Worm (Caenorhabditis elegans) whole organism, young adult: ENCODE results near the gene C40A11.2.

Experiments
- B0261.1 ChIP-seq: sonication (generic microtip); optimal IDR thresholded peaks from 2 replicates; lab custom pipeline; 2016; ENCODE audit warnings: mild to moderate bottlenecking, missing genetic modification characterization, moderate library complexity, missing compliant biosample characterization
- akir-1 ChIP-seq: fragments of 200-800 bp; sonication (Bioruptor generic); optimal IDR thresholded peaks from 2 replicates; lab custom pipeline; 2018; ENCODE audit warnings: mild to moderate bottlenecking, missing genetic modification characterization, moderate library complexity, missing compliant biosample characterization
- attf-3 ChIP-seq: fragments of 200-800 bp; sonication (Bioruptor generic); conservative IDR thresholded peaks from 2 replicates; pipeline ENCODE4 v1.3.6; 2022; ENCODE audit warnings: missing genetic modification reagents, missing genetic modification characterization, missing compliant biosample characterization
- cebp-1 ChIP-seq, 2 experiments: fragments of 200-800 bp in 1 of 2; sonication (Bioruptor generic) in 1 of 2; sonication (generic microtip) in 1 of 2; IDR thresholded peaks in 1 of 2; optimal IDR thresholded peaks in 1 of 2; 2 replicates each; pipeline versions ENCODE4 v1.3.6 to Lab custom; 2017 to 2022; ENCODE audit warnings: missing compliant biosample characterization in 2 of 2, missing genetic modification characterization in 2 of 2, mild to moderate bottlenecking in 1 of 2, missing genetic modification reagents in 1 of 2, moderate library complexity in 1 of 2
- ceh-79 ChIP-seq: sonication (generic microtip); optimal IDR thresholded peaks from 2 replicates; lab custom pipeline; 2017; ENCODE audit warnings: mild to moderate bottlenecking, missing genetic modification characterization, missing compliant biosample characterization
- dpff-1 ChIP-seq: sonication (generic microtip); optimal IDR thresholded peaks from 2 replicates; lab custom pipeline; 2017; ENCODE audit warnings: mild to moderate bottlenecking, missing genetic modification characterization, missing compliant biosample characterization
- him-1 ChIP-seq: sonication (generic microtip); optimal IDR thresholded peaks from 2 replicates; lab custom pipeline; 2016; ENCODE audit warnings: missing genotype, missing genetic modification reagents, missing genetic modification characterization, missing compliant biosample characterization
- let-526 ChIP-seq: fragments of 200-800 bp; sonication (Bioruptor generic); IDR thresholded peaks from 2 replicates; pipeline ENCODE4 v1.3.6; 2022; ENCODE audit warnings: missing genetic modification reagents, missing genetic modification characterization, missing compliant biosample characterization
- lin-40 ChIP-seq: sonication (generic microtip); optimal IDR thresholded peaks from 2 replicates; lab custom pipeline; 2016; ENCODE audit warnings: missing genetic modification characterization, mild to moderate bottlenecking, missing compliant biosample characterization, missing genotype, missing genetic modification reagents
- lsl-1 ChIP-seq: fragments of 200-800 bp; sonication (Bioruptor generic); optimal IDR thresholded peaks from 2 replicates; lab custom pipeline; 2018; ENCODE audit warnings: mild to moderate bottlenecking, missing genetic modification characterization, moderate library complexity, missing compliant biosample characterization
- snpc-1.3 ChIP-seq: sonication (generic microtip); optimal IDR thresholded peaks from 2 replicates; lab custom pipeline; 2017; ENCODE audit warnings: missing genetic modification characterization, mild to moderate bottlenecking, missing compliant biosample characterization, antibody characterized with exemption, moderate library complexity, missing genotype, missing genetic modification reagents; ENCODE audit not compliant: insufficient read depth

Gene C40A11.2

ce11 chrII:2196742-2197141, 50.0 kb downstream of the C40A11.2 start:
- no peak for TF ChIP-seq let-526 (GFP tag; lab: Robert Waterston, UW)
- TF ChIP-seq ceh-79: no peak
- TF ChIP-seq B0261.1: no peak
- no peak for TF ChIP-seq lsl-1 (GFP tag; lab: Kevin White, UChicago)
- no peak for TF ChIP-seq him-1
- no peak for TF ChIP-seq snpc-1.3 (tag; lab: Kevin White, UChicago)
- no peak for TF ChIP-seq akir-1 (GFP tag; lab: Kevin White, UChicago)
- no peak for TF ChIP-seq attf-3 (GFP tag; lab: Robert Waterston, UW)
- no peak for TF ChIP-seq dpff-1 (tag; lab: Kevin White, UChicago)

DNA sequence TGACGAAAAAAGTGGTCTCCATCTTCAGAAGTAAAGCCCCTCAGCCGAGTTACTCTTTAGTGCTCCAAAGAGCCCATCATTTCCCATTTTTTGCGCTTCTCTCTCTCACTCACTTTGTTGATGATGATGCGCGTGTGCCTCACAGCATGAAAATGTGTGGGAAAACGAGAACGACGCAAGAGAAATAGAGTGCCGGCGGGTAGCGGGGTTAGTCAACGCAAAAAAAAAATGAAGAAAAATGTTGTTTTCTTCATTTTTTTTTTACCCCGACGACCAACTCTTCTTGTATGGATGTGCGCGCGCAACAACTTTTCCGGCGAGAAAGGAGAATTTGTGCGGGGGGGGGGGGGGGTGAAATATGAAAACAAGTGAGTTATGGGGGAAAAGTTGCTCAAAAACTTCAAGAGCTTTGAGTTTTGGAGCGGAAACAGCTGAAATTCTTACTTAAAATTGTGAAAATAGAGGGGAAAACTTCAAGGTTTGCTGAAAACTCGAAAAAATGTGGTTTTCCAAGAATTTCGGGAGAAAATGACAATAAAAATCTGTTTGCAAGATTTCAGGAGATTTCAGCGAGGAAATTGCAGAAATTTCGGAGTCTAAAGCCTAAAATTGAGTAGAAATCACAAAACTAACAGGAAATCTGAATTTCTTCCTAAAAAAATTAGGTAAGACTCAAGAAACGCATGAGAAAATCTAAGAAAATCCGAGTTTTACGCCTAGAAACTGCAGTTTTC, 51.0 kb downstream of the C40A11.2 start, which contains the start of gene C33C12.1:
Gene C33C12.1 (plus strand): TSS at position 684 of the 734 bp plus-strand sequence.
- no peak for TF ChIP-seq cebp-1 (GFP tag; IDR thresholded peaks at IDR 0.05; lab: Robert Waterston, UW)
- peak; percentile 3 for TF ChIP-seq cebp-1 (tag; optimal IDR thresholded peaks at IDR 0.05; lab: Kevin White, UChicago)
- TF ChIP-seq lin-40 (tag; lab: Kevin White, UChicago): no peak
